Worm (Caenorhabditis elegans) whole organism, L4 larva: ENCODE data around the gene Y47D3A.21.

Experiments used
- aha-1 ChIP-seq: fragments of 150-350 bp; peaks from one replicate; lab custom pipeline; 2014; ENCODE audit warnings: missing biosample characterization, missing genetic modification characterization
- lsy-2 ChIP-seq, 2 experiments: fragments of 150-350 bp in 1 of 2; sonication (generic microtip) in 1 of 2; optimal IDR thresholded peaks; 2 replicates each; lab custom pipeline; 2014 to 2017; ENCODE audit warnings: missing biosample characterization in 2 of 2, missing genetic modification characterization in 2 of 2
- nhr-237 ChIP-seq: sonication (generic microtip); optimal IDR thresholded peaks from 2 replicates; lab custom pipeline; 2017; ENCODE audit warnings: missing biosample characterization, missing genetic modification characterization
- zag-1 ChIP-seq: fragments of 150-350 bp; optimal IDR thresholded peaks from 2 replicates; lab custom pipeline; 2014; ENCODE audit warnings: missing biosample characterization, missing genetic modification characterization

DNA sequence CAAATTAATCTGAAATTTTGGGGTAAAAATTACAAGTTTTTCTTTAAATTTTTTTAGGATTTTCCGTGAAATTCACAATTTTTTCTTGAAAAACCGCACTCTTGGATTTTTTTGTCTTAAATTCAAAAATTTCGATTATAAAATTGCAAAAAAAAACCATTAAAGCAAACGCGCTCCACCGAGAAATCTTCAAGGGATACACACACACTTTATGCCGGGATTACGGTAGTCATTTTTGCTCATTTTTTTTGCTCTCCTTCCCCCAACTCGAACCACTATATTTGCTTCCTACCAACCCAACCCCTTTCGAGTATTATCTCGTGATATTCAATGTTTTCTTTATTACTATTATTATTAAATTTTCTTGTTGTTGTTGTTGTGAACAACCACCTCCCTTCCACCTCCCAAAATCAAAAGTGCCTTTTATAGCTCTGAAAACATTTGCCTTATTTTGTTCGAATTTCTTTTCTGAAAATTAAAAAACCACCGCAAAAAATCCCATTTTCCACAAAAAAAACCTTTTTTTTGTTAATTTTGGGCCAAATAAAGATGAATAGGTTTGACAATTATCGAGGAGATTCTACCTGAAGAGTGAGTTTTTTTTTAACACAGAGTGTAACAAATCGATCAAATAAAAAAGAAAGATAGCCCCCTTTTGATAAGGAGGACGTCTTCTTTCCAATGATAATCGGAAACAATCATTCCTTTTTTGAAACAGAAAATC lies 26.8 kb downstream of the Y47D3A.21 start, which contains the start of gene Y47D3A.32:
- TF ChIP-seq lsy-2 (tag; optimal IDR thresholded peaks at IDR 0.05; lab: Kevin White, UChicago) (no peak), nhr-237 (tag; lab: Kevin White, UChicago) (no peak), aha-1 (no peak), zag-1 (tag; lab: Kevin White, UChicago) (no peak)
